Fruit fly (Drosophila melanogaster): ENCODE results near the gene mtDNA-helicase.

Gene mtDNA-helicase

dm6 chr2L:9921401-9921800 lies 28.2 kb upstream of the mtDNA-helicase start, which contains the start of gene CG4592 (continued):
- TF ChIP-seq CG3065 (GFP tag; optimal IDR thresholded peaks at IDR 0.05) (no peak), CG32772 (GFP tag; IDR thresholded peaks at IDR 0.05) (0 out of 2 replicates have a peak, but pooled peaks have one; percentile 22), CG1603 (tag; optimal IDR thresholded peaks at IDR 0.05) (peak; percentile 67), tna (GFP tag; IDR thresholded peaks at IDR 0.05; ENCODE audit: partially characterized antibody) (no peak), otp (GFP tag; IDR thresholded peaks at IDR 0.05) (peak; percentile 67; the same call in 1 of the 3 replicates), tin (GFP tag; optimal IDR thresholded peaks at IDR 0.05) (peak; percentile 57), CG13775 (GFP tag; optimal IDR thresholded peaks at IDR 0.05) (peak; percentile 53), ci (GFP tag; IDR thresholded peaks at IDR 0.05) (peak; percentile 90), ase (GFP tag; IDR thresholded peaks at IDR 0.05) (no peak), CG2712 (tag; optimal IDR thresholded peaks at IDR 0.05) (peak; percentile 78), CG7372 (GFP tag; IDR thresholded peaks at IDR 0.05) (no peak), CG31365 (tag; optimal IDR thresholded peaks at IDR 0.05) (peak; percentile 11), rib (GFP tag; IDR thresholded peaks at IDR 0.05) (no peak), CG2202 (tag; optimal IDR thresholded peaks at IDR 0.05) (no peak), cg (GFP tag; optimal IDR thresholded peaks at IDR 0.05) (no peak), ftz-f1 (GFP tag; optimal IDR thresholded peaks at IDR 0.05) (peak; percentile 23), CG2120 (GFP tag; optimal IDR thresholded peaks at IDR 0.05) (peak; percentile 71), psq (GFP tag; optimal IDR thresholded peaks at IDR 0.05) (no peak), ems (GFP tag; optimal IDR thresholded peaks at IDR 0.05) (peak; percentile 18), CG7987 (GFP tag; optimal IDR thresholded peaks at IDR 0.05) (peak; percentile 78), bsh (GFP tag; optimal IDR thresholded peaks at IDR 0.05) (peak in 1 of 2 experiments; percentile 70), Dbx (GFP tag; IDR thresholded peaks at IDR 0.05) (peak; percentile 66; the same call in 2 of the 3 replicates), Hmr (GFP tag; optimal IDR thresholded peaks at IDR 0.05) (peak; percentile 67), cato (GFP tag; optimal IDR thresholded peaks at IDR 0.05; ENCODE audit: borderline replicate concordance) (peak; percentile 24), CG6689 (GFP tag; IDR thresholded peaks at IDR 0.05) (peak; percentile 47; the same call in 1 of the 2 replicates), HmgD (GFP tag; optimal IDR thresholded peaks at IDR 0.05) (no peak), CG3726 (GFP tag; IDR thresholded peaks at IDR 0.05) (no peak), Meics (GFP tag; optimal IDR thresholded peaks at IDR 0.05) (peak; percentile 70), CG8944 (GFP tag; optimal IDR thresholded peaks at IDR 0.05) (no peak), Fer2 (tag; optimal IDR thresholded peaks at IDR 0.05) (no peak), Chrac-16 (GFP tag; optimal IDR thresholded peaks at IDR 0.05) (peak; percentile 10), sob (GFP tag; IDR thresholded peaks at IDR 0.05) (peak; percentile 65; the same call in 1 of the 2 replicates), CG12071 (GFP tag; optimal IDR thresholded peaks at IDR 0.05) (peak; percentile 30), bigmax (GFP tag; optimal IDR thresholded peaks at IDR 0.05) (peak; percentile 60), Dad (GFP tag; optimal IDR thresholded peaks at IDR 0.05) (peak; percentile 14), ind (GFP tag; optimal IDR thresholded peaks at IDR 0.05) (peak; percentile 27), B-H2 (GFP tag; optimal IDR thresholded peaks at IDR 0.05) (peak; percentile 52), chm (GFP tag; IDR thresholded peaks at IDR 0.05) (peak; percentile 90), CG1233 (GFP tag; optimal IDR thresholded peaks at IDR 0.05) (peak; percentile 58), CG4328 (GFP tag; optimal IDR thresholded peaks at IDR 0.05) (peak; percentile 2), CG30020 (tag; optimal IDR thresholded peaks at IDR 0.05) (peak; percentile 33), maf-S (GFP tag; optimal IDR thresholded peaks at IDR 0.05) (peak; percentile 44), CG12744 (GFP tag; optimal IDR thresholded peaks at IDR 0.05) (peak; percentile 22), ara (GFP tag; IDR thresholded peaks at IDR 0.05) (peak; percentile 53; the same call in 1 of the 2 replicates), CG6854 (GFP tag; optimal IDR thresholded peaks at IDR 0.05) (peak; percentile 46), cas (GFP tag; IDR thresholded peaks at IDR 0.05) (0 out of 2 replicates have a peak, but pooled peaks have one; percentile 37), Dp (GFP tag; optimal IDR thresholded peaks at IDR 0.05) (peak; percentile 18), CG2116 (GFP tag; optimal IDR thresholded peaks at IDR 0.05) (peak; percentile 38), nerfin-1 (tag; optimal IDR thresholded peaks at IDR 0.05) (no peak), nom (GFP tag; optimal IDR thresholded peaks at IDR 0.05) (no peak), ERR (GFP tag; optimal IDR thresholded peaks at IDR 0.05) (no peak)

Data from whole organism, embryonic.